Worm (Caenorhabditis elegans) whole organism, late embryonic: ENCODE data around the gene sri-53.

ENCODE experiments used
- ceh-18 ChIP-seq: sonication (generic microtip); optimal IDR thresholded peaks from 2 replicates; lab custom pipeline; 2016; ENCODE audit warnings: missing genetic modification characterization, missing compliant biosample characterization
- ceh-6 ChIP-seq: fragments of 200-800 bp; sonication (Bioruptor generic); optimal IDR thresholded peaks from 2 replicates; lab custom pipeline; 2018; ENCODE audit warnings: mild to moderate bottlenecking, missing genetic modification characterization, missing compliant biosample characterization
- ceh-9 ChIP-seq: sonication (generic microtip); optimal IDR thresholded peaks from 2 replicates; lab custom pipeline; 2016; ENCODE audit warnings: mild to moderate bottlenecking, missing genetic modification characterization, inconsistent platforms, missing compliant biosample characterization
- fkh-6 ChIP-seq: sonication (generic microtip); optimal IDR thresholded peaks from 2 replicates; lab custom pipeline; 2016; ENCODE audit warnings: missing genetic modification characterization, missing compliant biosample characterization
- nfya-1 ChIP-seq: sonication (generic microtip); optimal IDR thresholded peaks from 2 replicates; lab custom pipeline; 2017; ENCODE audit warnings: missing genetic modification characterization, mild to moderate bottlenecking, missing compliant biosample characterization, antibody characterized with exemption, moderate library complexity
- nhr-11 ChIP-seq: fragments of 150-350 bp; optimal IDR thresholded peaks from 2 replicates; lab custom pipeline; 2014; ENCODE audit warnings: missing biosample characterization, missing genetic modification characterization
- sox-4 ChIP-seq: sonication (generic microtip); optimal IDR thresholded peaks from 2 replicates; lab custom pipeline; 2017; ENCODE audit warnings: mild to moderate bottlenecking, missing genetic modification characterization, inconsistent platforms, missing compliant biosample characterization

ce11 chrII:3247556-3247955 is 45.1 kb upstream of the sri-53 start:
- no peak for TF ChIP-seq nfya-1 (tag; lab: Kevin White, UChicago)
- no peak for TF ChIP-seq ceh-6 (GFP tag; lab: Kevin White, UChicago)
- TF ChIP-seq ceh-18 (tag; lab: Kevin White, UChicago), result no peak
- no peak for TF ChIP-seq fkh-6 (tag; lab: Kevin White, UChicago)
- TF ChIP-seq sox-4 (tag; lab: Kevin White, UChicago), result no peak
- TF ChIP-seq nhr-11 (tag; lab: Kevin White, UChicago), result no peak
- TF ChIP-seq ceh-9 (tag; lab: Kevin White, UChicago), result no peak
